Fruit fly (Drosophila melanogaster): Measurements from ENCODE around the gene CG15260.

DNA sequence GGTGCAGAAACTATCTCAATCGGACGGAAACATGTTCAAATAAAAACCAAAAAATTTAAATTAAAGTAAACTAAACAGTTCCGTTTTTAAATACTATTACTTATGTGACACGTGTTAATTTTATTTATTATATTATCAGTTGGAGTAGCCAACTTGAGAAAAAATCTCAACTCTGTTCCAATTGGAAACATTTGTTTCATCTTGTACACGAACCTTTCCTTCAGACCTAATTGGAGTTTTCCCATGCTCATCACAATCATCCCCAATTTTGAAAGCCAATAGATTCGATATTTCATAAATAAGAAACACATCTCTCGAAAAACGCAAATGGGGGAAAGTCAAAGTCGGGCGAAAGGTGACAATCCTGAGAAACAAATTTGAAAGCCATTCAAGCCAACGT, 14.8 kb upstream of the CG15260 start:
- TF ChIP-seq insv (GFP tag; optimal IDR thresholded peaks at IDR 0.05) (peak; percentile 85 to 92), fd3F (GFP tag; optimal IDR thresholded peaks at IDR 0.05) (no peak)

Data from whole organism, embryonic.